Worm (Caenorhabditis elegans) whole organism, L3 larva: ENCODE results near the gene F35G2.5.

ENCODE experiments used
- R02D3.7 ChIP-seq: fragments of 150-350 bp; optimal IDR thresholded peaks from 2 replicates; lab custom pipeline; 2014; ENCODE audit warnings: missing biosample characterization, missing genetic modification characterization
- aly-2 ChIP-seq: fragments of 150-350 bp; optimal IDR thresholded peaks from 2 replicates; lab custom pipeline; 2014; ENCODE audit warnings: missing biosample characterization, missing genetic modification characterization
- elt-1 ChIP-seq: fragments of 150-350 bp; optimal IDR thresholded peaks from 2 replicates; lab custom pipeline; 2014; ENCODE audit warnings: missing biosample characterization, missing genetic modification characterization
- hmg-11 ChIP-seq: sonication (generic microtip); optimal IDR thresholded peaks from 2 replicates; lab custom pipeline; 2016; ENCODE audit warnings: missing genetic modification characterization, missing compliant biosample characterization
- lsy-12 ChIP-seq: sonication (generic microtip); optimal IDR thresholded peaks from 2 replicates; lab custom pipeline; 2016; ENCODE audit warnings: mild to moderate bottlenecking, missing genetic modification characterization, missing compliant biosample characterization
- nhr-11 ChIP-seq: fragments of 150-350 bp; optimal IDR thresholded peaks from 2 replicates; lab custom pipeline; 2014; ENCODE audit warnings: missing biosample characterization, missing genetic modification characterization
- nhr-237 ChIP-seq: fragments of 150-350 bp; optimal IDR thresholded peaks from 2 replicates; lab custom pipeline; 2014; ENCODE audit warnings: missing biosample characterization, missing genetic modification characterization
- tbx-2 ChIP-seq: sonication (generic microtip); optimal IDR thresholded peaks from 2 replicates; lab custom pipeline; 2016; ENCODE audit warnings: mild to moderate bottlenecking, missing genetic modification characterization, missing compliant biosample characterization
- ztf-4 ChIP-seq: fragments of 150-350 bp; optimal IDR thresholded peaks from 2 replicates; lab custom pipeline; 2014; ENCODE audit warnings: missing biosample characterization, missing genetic modification characterization

Gene F35G2.5

DNA sequence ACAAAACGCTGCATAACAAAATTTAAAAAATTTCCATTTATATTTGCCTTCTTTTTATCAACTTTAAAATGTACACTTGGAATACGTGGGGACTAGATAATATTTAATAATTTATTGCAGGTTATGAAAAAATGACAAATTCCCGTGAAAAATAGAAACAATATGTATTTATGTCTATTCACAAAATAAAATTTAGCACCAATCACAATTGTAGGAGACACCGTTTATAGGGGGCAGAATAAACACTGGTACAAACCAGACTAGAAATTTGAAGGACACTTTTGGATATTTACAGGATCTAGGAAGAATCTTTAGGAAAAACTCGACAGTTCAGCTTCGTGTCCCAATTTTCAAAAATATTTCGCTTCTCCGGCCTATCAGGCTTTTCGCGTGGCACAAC lies 51.0 kb downstream of the F35G2.5 start, which contains the start of gene C42C1.3:
C42C1.3 (minus strand) TSS at position 101 of the 400 bp plus-strand sequence.
- no peak for TF ChIP-seq hmg-11 (tag; lab: Kevin White, UChicago)
- TF ChIP-seq elt-1 (tag; lab: Kevin White, UChicago): no peak
- TF ChIP-seq R02D3.7: no peak
- TF ChIP-seq nhr-11: no peak
- no peak for TF ChIP-seq lsy-12 (tag; lab: Kevin White, UChicago)
- TF ChIP-seq nhr-237 (tag; lab: Kevin White, UChicago): no peak
- no peak for TF ChIP-seq aly-2
- no peak for TF ChIP-seq ztf-4 (tag; lab: Kevin White, UChicago)
- no peak for TF ChIP-seq tbx-2 (tag; lab: Kevin White, UChicago)
